Fruit fly (Drosophila melanogaster) whole organism, embryonic: ENCODE results near the gene CG10470.

ENCODE experiments used
- Bgb ChIP-seq: fragments of 200-800 bp; sonication (Bioruptor generic); IDR thresholded peaks from 2 replicates; pipeline ENCODE4 v1.3.6; 2022; ENCODE audit warnings: missing biosample characterization, missing genetic modification characterization; ENCODE audit not compliant: partially characterized antibody
- CG10209 ChIP-seq: fragments of 200-800 bp; sonication (Bioruptor generic); optimal IDR thresholded peaks from 3 replicates; lab custom pipeline; 2017; ENCODE audit warnings: missing biosample characterization, mild to moderate bottlenecking, missing genetic modification characterization, missing genetic modification reagents
- CG10321 ChIP-seq: fragments of 200-800 bp; sonication (Bioruptor generic); IDR thresholded peaks from 2 replicates; pipeline ENCODE4 v1.3.6; 2022; ENCODE audit warnings: missing biosample characterization, missing genetic modification characterization
- CG11093 ChIP-seq: fragments of 200-800 bp; sonication (Bioruptor generic); IDR thresholded peaks from 3 replicates; pipeline ENCODE4 v1.3.6; 2022; ENCODE audit warnings: missing biosample characterization, missing genetic modification characterization
- CG11504 ChIP-seq: fragments of 200-800 bp; sonication (Bioruptor generic); optimal IDR thresholded peaks from 3 replicates; lab custom pipeline; 2019; ENCODE audit warnings: missing biosample characterization, mild to moderate bottlenecking, missing genetic modification characterization, moderate library complexity
- CG12104 ChIP-seq: fragments of 200-800 bp; sonication (Bioruptor generic); optimal IDR thresholded peaks from 3 replicates; lab custom pipeline; 2016; ENCODE audit warnings: missing biosample characterization, missing genetic modification characterization
- CG12942 ChIP-seq: fragments of 200-800 bp; sonication (Bioruptor generic); optimal IDR thresholded peaks from 3 replicates; lab custom pipeline; 2016; ENCODE audit warnings: missing biosample characterization, missing genetic modification characterization
- CG13424 ChIP-seq: fragments of 200-800 bp; sonication (Bioruptor generic); optimal IDR thresholded peaks from 2 replicates; lab custom pipeline; 2019; ENCODE audit warnings: missing biosample characterization, mild to moderate bottlenecking, missing genetic modification characterization, moderate library complexity
- CG13624 ChIP-seq: fragments of 200-800 bp; sonication (Bioruptor generic); optimal IDR thresholded peaks from 2 replicates; lab custom pipeline; 2016; ENCODE audit warnings: missing biosample characterization, missing genetic modification characterization
- CG13894 ChIP-seq: fragments of 200-800 bp; sonication (Bioruptor generic); optimal IDR thresholded peaks from 3 replicates; lab custom pipeline; 2018; ENCODE audit warnings: missing biosample characterization, mild to moderate bottlenecking, missing genetic modification characterization, moderate library complexity
- CG14667 ChIP-seq: fragments of 200-800 bp; sonication (Bioruptor generic); IDR thresholded peaks from 2 replicates; pipeline ENCODE4 v1.3.6; 2022; ENCODE audit warnings: missing biosample characterization, missing genetic modification characterization
- CG17328 ChIP-seq: fragments of 200-800 bp; sonication (Bioruptor generic); IDR thresholded peaks from 2 replicates; pipeline ENCODE4 v1.3.6; 2022; ENCODE audit warnings: missing biosample characterization, missing genetic modification characterization
- CG17912 ChIP-seq: fragments of 200-800 bp; sonication (Bioruptor generic); optimal IDR thresholded peaks from 2 replicates; lab custom pipeline; 2018; ENCODE audit warnings: missing biosample characterization, mild to moderate bottlenecking, missing genetic modification characterization
- CG2889 ChIP-seq: fragments of 200-800 bp; sonication (Bioruptor generic); IDR thresholded peaks from 3 replicates; pipeline ENCODE4 v1.3.6; 2022; ENCODE audit warnings: missing biosample characterization, missing genetic modification characterization
- CG3163 ChIP-seq: fragments of 200-800 bp; sonication (Bioruptor generic); optimal IDR thresholded peaks from 3 replicates; lab custom pipeline; 2016; ENCODE audit warnings: missing biosample characterization, missing genetic modification characterization
- CG3838 ChIP-seq: fragments of 200-800 bp; sonication (Bioruptor generic); optimal IDR thresholded peaks from 3 replicates; lab custom pipeline; 2016; ENCODE audit warnings: missing biosample characterization, missing genetic modification characterization
- CG3995 ChIP-seq: fragments of 200-800 bp; sonication (Bioruptor generic); optimal IDR thresholded peaks from 3 replicates; lab custom pipeline; 2016; ENCODE audit warnings: missing biosample characterization, missing genetic modification characterization
- CG42726 ChIP-seq: fragments of 200-800 bp; sonication (Bioruptor generic); IDR thresholded peaks from 2 replicates; pipeline ENCODE4 v1.3.6; 2022; ENCODE audit warnings: missing biosample characterization, missing genetic modification characterization; ENCODE audit not compliant: partially characterized antibody
- CG4707 ChIP-seq: fragments of 200-800 bp; sonication (Bioruptor generic); optimal IDR thresholded peaks from 2 replicates; lab custom pipeline; 2018; ENCODE audit warnings: missing biosample characterization, mild to moderate bottlenecking, missing genetic modification characterization, moderate library complexity
- CG7372 ChIP-seq: fragments of 200-800 bp; sonication (Bioruptor generic); IDR thresholded peaks from 2 replicates; pipeline ENCODE4 v1.3.6; 2022; ENCODE audit warnings: missing biosample characterization, missing genetic modification characterization
- CG8281 ChIP-seq: fragments of 200-800 bp; sonication (Bioruptor generic); optimal IDR thresholded peaks from 2 replicates; lab custom pipeline; 2018; ENCODE audit warnings: missing biosample characterization, mild to moderate bottlenecking, missing genetic modification characterization, moderate library complexity
- CG8290 ChIP-seq, 3 experiments: fragments of 200-800 bp; sonication (Bioruptor generic); optimal IDR thresholded peaks; 2 replicates each; lab custom pipeline; 2016 to 2019; ENCODE audit warnings: missing biosample characterization in 3 of 3, missing genetic modification characterization in 3 of 3, mild to moderate bottlenecking in 2 of 3, moderate library complexity in 1 of 3
- CG9437 ChIP-seq: fragments of 200-800 bp; sonication (Bioruptor generic); optimal IDR thresholded peaks from 2 replicates; lab custom pipeline; 2018; ENCODE audit warnings: missing biosample characterization, mild to moderate bottlenecking, missing genetic modification characterization
- CHES-1-like ChIP-seq: fragments of 200-800 bp; sonication (Bioruptor generic); optimal IDR thresholded peaks from 2 replicates; lab custom pipeline; 2016; ENCODE audit warnings: missing biosample characterization, missing genetic modification characterization
- Dbx ChIP-seq: fragments of 200-800 bp; sonication (Bioruptor generic); IDR thresholded peaks from 3 replicates; pipeline ENCODE4 v1.3.6; 2022; ENCODE audit warnings: missing biosample characterization, missing genetic modification characterization
- Deaf1 ChIP-seq: fragments of 200-800 bp; optimal IDR thresholded peaks from 3 replicates; lab custom pipeline; 2019; ENCODE audit warnings: missing biosample characterization, mild to moderate bottlenecking, missing genetic modification characterization, moderate library complexity
- E2f1 ChIP-seq: fragments of 200-800 bp; sonication (Bioruptor generic); IDR thresholded peaks from 2 replicates; pipeline ENCODE4 v1.3.6; 2022; ENCODE audit warnings: missing biosample characterization, missing genetic modification characterization
- Fer2 ChIP-seq: fragments of 200-800 bp; sonication (Bioruptor generic); optimal IDR thresholded peaks from 2 replicates; lab custom pipeline; 2018; ENCODE audit warnings: missing biosample characterization, mild to moderate bottlenecking, missing genetic modification characterization, moderate library complexity
- Hr51 ChIP-seq, 2 experiments: fragments of 200-800 bp; sonication (Bioruptor generic); optimal IDR thresholded peaks; 2 replicates in 1 of 2; 3 replicates in 1 of 2; lab custom pipeline; 2016 to 2018; ENCODE audit warnings: missing biosample characterization in 2 of 2, missing genetic modification characterization in 2 of 2, mild to moderate bottlenecking in 1 of 2, moderate library complexity in 1 of 2
- MESR4 ChIP-seq: fragments of 200-800 bp; sonication (Bioruptor generic); optimal IDR thresholded peaks from 2 replicates; lab custom pipeline; 2018; ENCODE audit warnings: missing biosample characterization, mild to moderate bottlenecking, missing genetic modification characterization, moderate library complexity
- Oaz ChIP-seq: fragments of 200-800 bp; sonication (Bioruptor generic); IDR thresholded peaks from 2 replicates; pipeline ENCODE4 v1.3.6; 2022; ENCODE audit warnings: missing biosample characterization, missing genetic modification characterization
- Rfx ChIP-seq: fragments of 200-800 bp; sonication (Bioruptor generic); IDR thresholded peaks from 2 replicates; pipeline ENCODE4 v1.3.6; 2022; ENCODE audit warnings: missing biosample characterization, missing genetic modification characterization
- ac ChIP-seq: fragments of 200-800 bp; sonication (Bioruptor generic); optimal IDR thresholded peaks from 3 replicates; lab custom pipeline; 2017; ENCODE audit warnings: missing biosample characterization, mild to moderate bottlenecking, missing genetic modification characterization
- ase ChIP-seq: fragments of 200-800 bp; sonication (Bioruptor generic); IDR thresholded peaks from 3 replicates; pipeline ENCODE4 v1.3.6; 2022; ENCODE audit warnings: missing biosample characterization, missing genetic modification characterization
- cwo ChIP-seq: fragments of 200-800 bp; sonication (Bioruptor generic); optimal IDR thresholded peaks from 3 replicates; lab custom pipeline; 2017; ENCODE audit warnings: missing biosample characterization, missing genetic modification characterization, mild to moderate bottlenecking, moderate library complexity, missing genetic modification reagents
- dimm ChIP-seq: fragments of 200-800 bp; sonication (Bioruptor generic); IDR thresholded peaks from 2 replicates; pipeline ENCODE4 v1.3.6; 2022; ENCODE audit warnings: missing biosample characterization, missing genetic modification characterization
- dmrt11E ChIP-seq: fragments of 200-800 bp; sonication (Bioruptor generic); optimal IDR thresholded peaks from 3 replicates; lab custom pipeline; 2018; ENCODE audit warnings: missing biosample characterization, mild to moderate bottlenecking, missing genetic modification characterization, moderate library complexity
- exex ChIP-seq: fragments of 200-800 bp; sonication (Bioruptor generic); optimal IDR thresholded peaks from 4 replicates; lab custom pipeline; 2018; ENCODE audit warnings: missing biosample characterization, mild to moderate bottlenecking, missing genetic modification characterization, moderate library complexity
- gro ChIP-seq: fragments of 200-800 bp; sonication (Bioruptor generic); optimal IDR thresholded peaks from 2 replicates; lab custom pipeline; 2016; ENCODE audit warnings: missing biosample characterization, missing genetic modification characterization
- hkb ChIP-seq, 2 experiments: fragments of 200-800 bp in 1 of 2; fragments of >200 bp in 1 of 2; sonication (Bioruptor generic) in 1 of 2; IDR thresholded peaks in 1 of 2; optimal IDR thresholded peaks in 1 of 2; 2 replicates each; pipeline versions ENCODE4 v1.3.6 to Lab custom; 2017 to 2022; ENCODE audit warnings: missing biosample characterization in 1 of 2, missing genetic modification characterization in 1 of 2
- hth ChIP-seq: fragments of >200 bp; optimal IDR thresholded peaks from 2 replicates; lab custom pipeline; 2017; ENCODE audit warnings: inconsistent platforms
- jumu ChIP-seq: fragments of 200-800 bp; sonication (Bioruptor generic); optimal IDR thresholded peaks from 3 replicates; lab custom pipeline; 2016; ENCODE audit warnings: missing biosample characterization, missing genetic modification characterization
- klu ChIP-seq: fragments of 200-800 bp; sonication (Bioruptor generic); IDR thresholded peaks from 2 replicates; pipeline ENCODE4 v1.3.6; 2022; ENCODE audit warnings: missing biosample characterization, missing genetic modification characterization
- maf-S ChIP-seq: fragments of 200-800 bp; sonication (Bioruptor generic); optimal IDR thresholded peaks from 2 replicates; lab custom pipeline; 2016; ENCODE audit warnings: missing biosample characterization, missing genetic modification characterization
- ranshi ChIP-seq: fragments of 200-800 bp; sonication (Bioruptor generic); IDR thresholded peaks from 2 replicates; pipeline ENCODE4 v1.3.6; 2022; ENCODE audit warnings: missing biosample characterization, missing genetic modification characterization
- tll ChIP-seq, 2 experiments: fragments of 200-800 bp in 1 of 2; fragments of >200 bp in 1 of 2; sonication (Bioruptor generic) in 1 of 2; optimal IDR thresholded peaks; 2 replicates each; lab custom pipeline; 2017 to 2019; ENCODE audit warnings: missing biosample characterization in 2 of 2, missing genetic modification characterization in 2 of 2, mild to moderate bottlenecking in 1 of 2, moderate library complexity in 1 of 2
- twi ChIP-seq: fragments of 200-800 bp; optimal IDR thresholded peaks from 2 replicates; lab custom pipeline; 2019; ENCODE audit warnings: missing biosample characterization, mild to moderate bottlenecking, missing genetic modification characterization, moderate library complexity
- unpg ChIP-seq: fragments of 200-800 bp; sonication (Bioruptor generic); optimal IDR thresholded peaks from 3 replicates; lab custom pipeline; 2018; ENCODE audit warnings: missing biosample characterization, mild to moderate bottlenecking, missing genetic modification characterization, moderate library complexity

The CG10470 gene

dm6 chr2L:19011895-19012645 is 36.8 kb upstream of the CG10470 start (continued):
- no peak for TF ChIP-seq CG42726 (GFP tag; lab: Robert Waterston, UW)
- no peak for TF ChIP-seq tll (GFP tag; optimal IDR thresholded peaks at IDR 0.05; lab: Kevin White, UChicago)
- peak; percentile 89 for TF ChIP-seq Rfx (GFP tag; lab: Robert Waterston, UW)
- no peak for TF ChIP-seq CG4707
- TF ChIP-seq Bgb (GFP tag; lab: Robert Waterston, UW): peak; percentile 21; the same call in 1 of the 2 replicates
- no peak for TF ChIP-seq hkb (optimal IDR thresholded peaks at IDR 0.05; lab: Kevin White, UChicago)
- TF ChIP-seq hkb (GFP tag; IDR thresholded peaks at IDR 0.05; lab: Robert Waterston, UW): peak; percentile 81
- peak; percentile 81 for TF ChIP-seq ranshi (GFP tag; lab: Robert Waterston, UW)
- peak; percentile 74; the same call in 2 of the 3 replicates for TF ChIP-seq CG2889 (GFP tag; lab: Robert Waterston, UW)
- peak; percentile 83 for TF ChIP-seq maf-S (GFP tag; lab: Kevin White, UChicago)
- TF ChIP-seq CG8290 (GFP tag; optimal IDR thresholded peaks at IDR 0.05; lab: Kevin White, UChicago): no peak
- TF ChIP-seq CG8290 (tag; optimal IDR thresholded peaks at IDR 0.05; lab: Kevin White, UChicago): peak in 1 of 2 experiments; percentile 93
- no peak for TF ChIP-seq MESR4 (GFP tag; lab: Kevin White, UChicago)
- no peak for TF ChIP-seq ac (GFP tag; lab: Kevin White, UChicago)
- TF ChIP-seq jumu (GFP tag; lab: Kevin White, UChicago): peak; percentile 84
- peak; percentile 82 for TF ChIP-seq CG10209 (GFP tag; lab: Kevin White, UChicago)
- peak; percentile 21; the same call in 1 of the 2 replicates for TF ChIP-seq CG10321 (GFP tag; lab: Robert Waterston, UW)
- no peak for TF ChIP-seq CG3995 (GFP tag; lab: Kevin White, UChicago)
- TF ChIP-seq cwo (GFP tag; lab: Kevin White, UChicago): peak; percentile 87
- TF ChIP-seq CHES-1-like (GFP tag; lab: Kevin White, UChicago): peak; percentile 80
- no peak for TF ChIP-seq CG3838 (GFP tag; lab: Kevin White, UChicago)
- peak; percentile 81 for TF ChIP-seq Deaf1 (tag; lab: Kevin White, UChicago)
- peak; percentile 66 for TF ChIP-seq klu (GFP tag; lab: Robert Waterston, UW)
- peak; percentile 81 to 85 for TF ChIP-seq Hr51 (GFP tag; optimal IDR thresholded peaks at IDR 0.05; lab: Kevin White, UChicago)
- TF ChIP-seq CG11093 (GFP tag; lab: Robert Waterston, UW): peak; percentile 84
- TF ChIP-seq CG8281 (tag; lab: Kevin White, UChicago): peak; percentile 44
- TF ChIP-seq Oaz (GFP tag; lab: Robert Waterston, UW): peak; percentile 83
- TF ChIP-seq CG11504 (tag; lab: Kevin White, UChicago): peak; percentile 81
- TF ChIP-seq hth (lab: Kevin White, UChicago): no peak
- peak; percentile 81 for TF ChIP-seq gro
- TF ChIP-seq dmrt11E (tag; lab: Kevin White, UChicago): peak; percentile 30
- TF ChIP-seq CG3163: peak; percentile 44
- TF ChIP-seq CG12104 (GFP tag; lab: Kevin White, UChicago): peak; percentile 18
- peak; percentile 75 for TF ChIP-seq CG17328
- TF ChIP-seq CG13894: peak; percentile 87
- peak; percentile 69 for TF ChIP-seq CG14667 (GFP tag; lab: Robert Waterston, UW)
- peak; percentile 73 for TF ChIP-seq CG12942 (GFP tag; lab: Kevin White, UChicago)
- TF ChIP-seq dimm: 0 out of 2 replicates have a peak, but pooled peaks have one; percentile 8
- peak; percentile 86 for TF ChIP-seq E2f1 (GFP tag; lab: Robert Waterston, UW)
- TF ChIP-seq CG13424 (tag; lab: Kevin White, UChicago): peak; percentile 80
- TF ChIP-seq Dbx (GFP tag; lab: Robert Waterston, UW): peak; percentile 84
- peak; percentile 85 for TF ChIP-seq CG13624
- no peak for TF ChIP-seq Fer2 (tag; lab: Kevin White, UChicago)
- no peak for TF ChIP-seq CG17912 (GFP tag; lab: Kevin White, UChicago)
- peak; percentile 79 for TF ChIP-seq CG7372 (GFP tag; lab: Robert Waterston, UW)
- TF ChIP-seq twi: peak; percentile 43
- peak; percentile 65 for TF ChIP-seq CG9437
- peak; percentile 53 for TF ChIP-seq exex
- TF ChIP-seq ase: peak; percentile 80
- TF ChIP-seq unpg: peak; percentile 74
